Fruit fly (Drosophila melanogaster) whole organism, pupa: ENCODE data around the gene CG13896.

Experiments
- CG13204 ChIP-seq: fragments of 200-800 bp; sonication (Bioruptor generic); optimal IDR thresholded peaks from 2 replicates; lab custom pipeline; 2018; ENCODE audit warnings: missing biosample characterization, mild to moderate bottlenecking, missing genetic modification characterization, moderate library complexity
- CG14655 ChIP-seq: fragments of 200-800 bp; sonication (Bioruptor generic); optimal IDR thresholded peaks from 3 replicates; lab custom pipeline; 2017; ENCODE audit warnings: mild to moderate bottlenecking, missing biosample characterization, missing genetic modification reagents, missing genetic modification characterization
- CG15710 ChIP-seq: fragments of 200-800 bp; sonication (Bioruptor generic); optimal IDR thresholded peaks from 2 replicates; lab custom pipeline; 2018; ENCODE audit warnings: missing biosample characterization, mild to moderate bottlenecking, missing genetic modification characterization, moderate library complexity
- CG4496 ChIP-seq: fragments of 200-800 bp; sonication (Bioruptor generic); IDR thresholded peaks from 3 replicates; pipeline ENCODE4 v1.3.6; 2022; ENCODE audit warnings: missing biosample characterization, missing genetic modification characterization
- CG8159 ChIP-seq: fragments of 200-800 bp; sonication (Bioruptor generic); optimal IDR thresholded peaks from 3 replicates; lab custom pipeline; 2018; ENCODE audit warnings: missing biosample characterization, mild to moderate bottlenecking, missing genetic modification characterization, moderate library complexity
- Pif1A ChIP-seq: fragments of 200-800 bp; sonication (Bioruptor generic); optimal IDR thresholded peaks from 3 replicates; lab custom pipeline; 2016; ENCODE audit warnings: missing biosample characterization, missing genetic modification characterization
- gl ChIP-seq: fragments of 200-800 bp; sonication (Bioruptor generic); optimal IDR thresholded peaks from 2 replicates; lab custom pipeline; 2018; ENCODE audit warnings: missing biosample characterization, mild to moderate bottlenecking, missing genetic modification characterization

DNA sequence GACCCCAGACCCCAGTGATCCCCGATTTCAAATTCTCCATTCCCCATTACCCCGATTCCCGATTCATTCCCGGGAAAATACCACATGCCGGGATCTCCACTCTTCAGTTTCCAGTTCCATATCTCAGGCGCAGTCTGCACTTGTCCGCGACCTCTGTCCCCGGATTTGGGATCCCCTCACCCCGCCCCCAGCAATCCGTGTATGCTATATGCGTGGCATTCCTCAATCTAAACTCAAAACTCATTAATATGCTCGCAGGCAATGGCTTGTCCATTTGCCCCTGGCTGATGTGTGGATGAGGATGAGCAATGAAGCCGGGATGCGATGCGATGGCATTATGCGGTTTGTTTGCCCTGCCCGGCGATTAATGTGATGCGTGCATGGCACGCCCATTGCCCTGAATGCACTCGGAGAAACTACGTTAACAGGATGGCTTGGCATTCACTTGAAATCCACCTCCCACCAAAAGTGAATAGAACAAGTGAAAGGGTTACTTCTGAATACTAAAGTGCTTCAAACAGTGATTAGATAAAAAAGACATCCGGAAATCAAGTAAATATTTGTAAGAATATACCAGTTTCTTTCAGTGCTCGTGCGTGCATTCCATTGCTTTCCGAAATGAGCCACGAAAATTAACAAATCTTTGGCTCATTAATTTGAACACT lies 14.0 kb upstream of the CG13896 start:
- TF ChIP-seq Pif1A (peak; percentile 71), CG4496 (GFP tag; lab: Robert Waterston, UW) (0 out of 3 replicates have a peak, but pooled peaks have one; percentile 39), CG8159 (tag; lab: Kevin White, UChicago) (peak; percentile 74), CG14655 (peak; percentile 47), gl (tag; lab: Kevin White, UChicago) (peak; percentile 30), CG15710 (tag; lab: Kevin White, UChicago) (peak; percentile 71), CG13204 (no peak)
